Fruit fly (Drosophila melanogaster) whole organism, embryonic: ENCODE data around the gene Sodq.
A peak's percentile ranks its signal among the peaks of the same experiment; 100 is the strongest.

ENCODE experiments used
- ATbp ChIP-seq: fragments of 200-800 bp; sonication (Bioruptor generic); optimal IDR thresholded peaks from 2 replicates; lab custom pipeline; 2017; ENCODE audit warnings: missing biosample characterization, mild to moderate bottlenecking, missing genetic modification characterization, missing genetic modification reagents
- Atf3 ChIP-seq: fragments of 200-800 bp; sonication (Bioruptor generic); optimal IDR thresholded peaks from 3 replicates; lab custom pipeline; 2016; ENCODE audit warnings: missing biosample characterization, missing genetic modification characterization
- B-H2 ChIP-seq: fragments of 200-800 bp; sonication (Bioruptor generic); optimal IDR thresholded peaks from 2 replicates; lab custom pipeline; 2018; ENCODE audit warnings: missing biosample characterization, mild to moderate bottlenecking, missing genetic modification characterization
- C15 ChIP-seq: fragments of 200-800 bp; sonication (Bioruptor generic); IDR thresholded peaks from 3 replicates; pipeline ENCODE4 v1.3.6; 2022; ENCODE audit warnings: missing biosample characterization, missing genetic modification characterization
- CG10274 ChIP-seq: fragments of 200-800 bp; sonication (Bioruptor generic); optimal IDR thresholded peaks from 3 replicates; lab custom pipeline; 2017; ENCODE audit warnings: missing biosample characterization, mild to moderate bottlenecking, missing genetic modification characterization
- CG10366 ChIP-seq: fragments of 200-800 bp; sonication (Bioruptor generic); IDR thresholded peaks from 2 replicates; pipeline ENCODE4 v1.3.6; 2022; ENCODE audit warnings: missing biosample characterization, missing genetic modification characterization
- CG10462 ChIP-seq: fragments of 200-800 bp; sonication (Bioruptor generic); optimal IDR thresholded peaks from 2 replicates; lab custom pipeline; 2016; ENCODE audit warnings: missing biosample characterization, missing genetic modification characterization
- CG10565 ChIP-seq: fragments of 200-800 bp; sonication (Bioruptor generic); optimal IDR thresholded peaks from 3 replicates; lab custom pipeline; 2016; ENCODE audit warnings: missing biosample characterization, mild to moderate bottlenecking, missing genetic modification characterization
- CG12104 ChIP-seq: fragments of 200-800 bp; sonication (Bioruptor generic); optimal IDR thresholded peaks from 3 replicates; lab custom pipeline; 2016; ENCODE audit warnings: missing biosample characterization, missing genetic modification characterization
- CG14860 ChIP-seq: fragments of 200-800 bp; sonication (Bioruptor generic); IDR thresholded peaks from 3 replicates; pipeline ENCODE4 v1.3.6; 2022; ENCODE audit warnings: missing biosample characterization, missing genetic modification characterization; ENCODE audit not compliant: partially characterized antibody
- CG15073 ChIP-seq: fragments of 200-800 bp; sonication (Bioruptor generic); optimal IDR thresholded peaks from 2 replicates; lab custom pipeline; 2016; ENCODE audit warnings: missing biosample characterization, missing genetic modification characterization
- CG1602 ChIP-seq: fragments of 200-800 bp; sonication (Bioruptor generic); optimal IDR thresholded peaks from 3 replicates; lab custom pipeline; 2016; ENCODE audit warnings: missing biosample characterization, missing genetic modification characterization
- CG17802 ChIP-seq: fragments of 200-800 bp; sonication (Bioruptor generic); optimal IDR thresholded peaks from 2 replicates; lab custom pipeline; 2018; ENCODE audit warnings: missing biosample characterization, mild to moderate bottlenecking, missing genetic modification characterization, moderate library complexity
- CG18262 ChIP-seq: fragments of 200-800 bp; optimal IDR thresholded peaks from 3 replicates; lab custom pipeline; 2019; ENCODE audit warnings: missing biosample characterization, mild to moderate bottlenecking, missing genetic modification characterization, moderate library complexity
- CG33557 ChIP-seq: fragments of 200-800 bp; sonication (Bioruptor generic); optimal IDR thresholded peaks from 2 replicates; lab custom pipeline; 2019; ENCODE audit warnings: missing biosample characterization, mild to moderate bottlenecking, missing genetic modification characterization, moderate library complexity
- CG3995 ChIP-seq: fragments of 200-800 bp; sonication (Bioruptor generic); optimal IDR thresholded peaks from 3 replicates; lab custom pipeline; 2016; ENCODE audit warnings: missing biosample characterization, missing genetic modification characterization
- CG4820 ChIP-seq: fragments of 200-800 bp; sonication (Bioruptor generic); optimal IDR thresholded peaks from 3 replicates; lab custom pipeline; 2016; ENCODE audit warnings: missing biosample characterization, missing genetic modification characterization
- CG4854 ChIP-seq: fragments of 200-800 bp; sonication (Bioruptor generic); optimal IDR thresholded peaks from 2 replicates; lab custom pipeline; 2016; ENCODE audit warnings: missing biosample characterization, missing genetic modification characterization, inconsistent platforms
- CG7963 ChIP-seq: fragments of 200-800 bp; sonication (Bioruptor generic); IDR thresholded peaks from 3 replicates; pipeline ENCODE4 v1.3.6; 2022; ENCODE audit warnings: missing biosample characterization, missing genetic modification characterization; ENCODE audit not compliant: partially characterized antibody
- CG8281 ChIP-seq: fragments of 200-800 bp; sonication (Bioruptor generic); optimal IDR thresholded peaks from 2 replicates; lab custom pipeline; 2018; ENCODE audit warnings: missing biosample characterization, mild to moderate bottlenecking, missing genetic modification characterization, moderate library complexity
- CG8478 ChIP-seq: fragments of >200 bp; optimal IDR thresholded peaks from 2 replicates; lab custom pipeline; 2018
- CG8944 ChIP-seq: fragments of 200-800 bp; sonication (Bioruptor generic); optimal IDR thresholded peaks from 3 replicates; lab custom pipeline; 2016; ENCODE audit warnings: missing biosample characterization, missing genetic modification characterization
- Dbx ChIP-seq: fragments of 200-800 bp; sonication (Bioruptor generic); IDR thresholded peaks from 3 replicates; pipeline ENCODE4 v1.3.6; 2022; ENCODE audit warnings: missing biosample characterization, missing genetic modification characterization
- Dp ChIP-seq: fragments of 200-800 bp; sonication (Bioruptor generic); optimal IDR thresholded peaks from 2 replicates; lab custom pipeline; 2018; ENCODE audit warnings: missing biosample characterization, mild to moderate bottlenecking, missing genetic modification characterization, moderate library complexity
- GATAe ChIP-seq: fragments of 200-800 bp; sonication (Bioruptor generic); conservative IDR thresholded peaks from 2 replicates; pipeline ENCODE4 v1.3.6; 2022; ENCODE audit warnings: missing biosample characterization, missing genetic modification characterization
- H15 ChIP-seq: fragments of 200-800 bp; sonication (Bioruptor generic); IDR thresholded peaks from 3 replicates; pipeline ENCODE4 v1.3.6; 2022; ENCODE audit warnings: missing biosample characterization, missing genetic modification characterization
- H2.0 ChIP-seq: fragments of 200-800 bp; sonication (Bioruptor generic); IDR thresholded peaks from 2 replicates; pipeline ENCODE4 v1.3.6; 2022; ENCODE audit warnings: missing biosample characterization, missing genetic modification characterization
- HmgD ChIP-seq: fragments of 200-800 bp; sonication (Bioruptor generic); optimal IDR thresholded peaks from 3 replicates; lab custom pipeline; 2016; ENCODE audit warnings: missing biosample characterization, missing genetic modification characterization
- Nf-YB ChIP-seq: fragments of 200-800 bp; sonication (Bioruptor generic); optimal IDR thresholded peaks from 3 replicates; lab custom pipeline; 2019; ENCODE audit warnings: missing biosample characterization, mild to moderate bottlenecking, missing genetic modification characterization, moderate library complexity
- PHDP ChIP-seq: fragments of 200-800 bp; sonication (Bioruptor generic); optimal IDR thresholded peaks from 3 replicates; lab custom pipeline; 2018; ENCODE audit warnings: missing biosample characterization, mild to moderate bottlenecking, missing genetic modification characterization, moderate library complexity
- Pdp1 ChIP-seq, 2 experiments: fragments of 200-800 bp; sonication (Bioruptor generic); optimal IDR thresholded peaks; 3 replicates each; lab custom pipeline; 2016; ENCODE audit warnings: missing biosample characterization in 2 of 2, missing genetic modification characterization in 2 of 2, mild to moderate bottlenecking in 1 of 2, moderate library complexity in 1 of 2
- Sin3A ChIP-seq: fragments of >200 bp; optimal IDR thresholded peaks from 2 replicates; lab custom pipeline; 2018
- Sry-β ChIP-seq: fragments of 200-800 bp; sonication (Bioruptor generic); optimal IDR thresholded peaks from 2 replicates; lab custom pipeline; 2018; ENCODE audit warnings: missing biosample characterization, mild to moderate bottlenecking, missing genetic modification characterization, moderate library complexity
- Tbp ChIP-seq: fragments of >200 bp; optimal IDR thresholded peaks from 2 replicates; lab custom pipeline; 2018; ENCODE audit warnings: missing biosample characterization, missing genetic modification characterization
- Usf ChIP-seq: fragments of 200-800 bp; sonication (Bioruptor generic); optimal IDR thresholded peaks from 2 replicates; lab custom pipeline; 2017; ENCODE audit warnings: missing genotype, missing biosample characterization, missing genetic modification characterization
- ase ChIP-seq: fragments of 200-800 bp; sonication (Bioruptor generic); IDR thresholded peaks from 3 replicates; pipeline ENCODE4 v1.3.6; 2022; ENCODE audit warnings: missing biosample characterization, missing genetic modification characterization
- btn ChIP-seq: fragments of 200-800 bp; sonication (Bioruptor generic); optimal IDR thresholded peaks from 2 replicates; lab custom pipeline; 2016; ENCODE audit warnings: missing biosample characterization, missing genetic modification characterization
- cad ChIP-seq: fragments of >200 bp; optimal IDR thresholded peaks from 2 replicates; lab custom pipeline; 2017; ENCODE audit warnings: missing biosample characterization, missing genetic modification characterization
- caup ChIP-seq: fragments of 200-800 bp; sonication (Bioruptor generic); optimal IDR thresholded peaks from 3 replicates; lab custom pipeline; 2017; ENCODE audit warnings: missing biosample characterization, mild to moderate bottlenecking, missing genetic modification characterization, moderate library complexity; ENCODE audit not compliant: severe bottlenecking
- cwo ChIP-seq: fragments of 200-800 bp; sonication (Bioruptor generic); optimal IDR thresholded peaks from 3 replicates; lab custom pipeline; 2017; ENCODE audit warnings: missing biosample characterization, missing genetic modification characterization, mild to moderate bottlenecking, moderate library complexity, missing genetic modification reagents
- dan ChIP-seq: fragments of 200-800 bp; sonication (Bioruptor generic); IDR thresholded peaks from 2 replicates; pipeline ENCODE4 v1.3.6; 2022; ENCODE audit warnings: missing biosample characterization, missing genetic modification characterization
- dimm ChIP-seq: fragments of 200-800 bp; sonication (Bioruptor generic); IDR thresholded peaks from 2 replicates; pipeline ENCODE4 v1.3.6; 2022; ENCODE audit warnings: missing biosample characterization, missing genetic modification characterization
- ewg ChIP-seq: fragments of 200-800 bp; sonication (Bioruptor generic); optimal IDR thresholded peaks from 3 replicates; lab custom pipeline; 2017; ENCODE audit warnings: mild to moderate bottlenecking, missing biosample characterization, missing genetic modification reagents, missing genetic modification characterization
- ftz-f1 ChIP-seq: fragments of 200-800 bp; sonication (Bioruptor generic); optimal IDR thresholded peaks from 2 replicates; lab custom pipeline; 2016; ENCODE audit warnings: missing biosample characterization, missing genetic modification characterization
- gce ChIP-seq: fragments of 200-800 bp; sonication (Bioruptor generic); IDR thresholded peaks from 3 replicates; pipeline ENCODE4 v1.3.6; 2022; ENCODE audit warnings: missing biosample characterization, missing genetic modification characterization
- gt ChIP-seq: fragments of 200-800 bp; sonication (Bioruptor generic); IDR thresholded peaks from 2 replicates; pipeline ENCODE4 v1.3.6; 2022; ENCODE audit warnings: missing biosample characterization, missing genetic modification characterization
- lbe ChIP-seq: fragments of 200-800 bp; sonication (Bioruptor generic); optimal IDR thresholded peaks from 2 replicates; lab custom pipeline; 2016; ENCODE audit warnings: missing biosample characterization, mild to moderate bottlenecking, missing genetic modification characterization
- lilli ChIP-seq: fragments of 200-800 bp; sonication (Bioruptor generic); optimal IDR thresholded peaks from 3 replicates; lab custom pipeline; 2016; ENCODE audit warnings: missing biosample characterization, missing genetic modification characterization
- row ChIP-seq: fragments of 200-800 bp; sonication (Bioruptor generic); IDR thresholded peaks from 3 replicates; pipeline ENCODE4 v1.3.6; 2022; ENCODE audit warnings: missing biosample characterization, missing genetic modification characterization
- sob ChIP-seq: fragments of 200-800 bp; sonication (Bioruptor generic); IDR thresholded peaks from 2 replicates; pipeline ENCODE4 v1.3.6; 2022; ENCODE audit warnings: missing biosample characterization, missing genetic modification characterization
- tx ChIP-seq: fragments of 200-800 bp; sonication (Bioruptor generic); optimal IDR thresholded peaks from 2 replicates; lab custom pipeline; 2016; ENCODE audit warnings: missing biosample characterization, missing genetic modification characterization
- unpg ChIP-seq: fragments of 200-800 bp; sonication (Bioruptor generic); optimal IDR thresholded peaks from 3 replicates; lab custom pipeline; 2018; ENCODE audit warnings: missing biosample characterization, mild to moderate bottlenecking, missing genetic modification characterization, moderate library complexity

The Sodq gene

dm6 chr3R:25879324-25879766 is 16.3 kb upstream of the Sodq start (continued):
- TF ChIP-seq Dbx (GFP tag; lab: Robert Waterston, UW) (no peak), Atf3 (GFP tag; lab: Kevin White, UChicago) (peak; percentile 48), CG7963 (no peak), CG4820 (GFP tag; lab: Kevin White, UChicago) (peak; percentile 80), ase (peak; percentile 77), caup (peak; percentile 45), Sin3A (lab: Kevin White, UChicago) (no peak), Nf-YB (GFP tag; lab: Kevin White, UChicago) (peak; percentile 57), HmgD (GFP tag; lab: Kevin White, UChicago) (no peak), Sry-β (GFP tag; lab: Kevin White, UChicago) (peak; percentile 4), lilli (GFP tag; lab: Kevin White, UChicago) (peak; percentile 75), dan (GFP tag; lab: Robert Waterston, UW) (no peak), gce (peak; percentile 56; the same call in 1 of the 3 replicates), CG10462 (GFP tag; lab: Kevin White, UChicago) (no peak), Tbp (no peak), lbe (GFP tag; lab: Kevin White, UChicago) (no peak), btn (GFP tag; lab: Kevin White, UChicago) (peak; percentile 50), ATbp (GFP tag; lab: Kevin White, UChicago) (peak; percentile 63), Dp (GFP tag; lab: Kevin White, UChicago) (no peak), cwo (peak; percentile 47), Usf (peak; percentile 31), cad (GFP tag; lab: Kevin White, UChicago) (no peak), CG3995 (GFP tag; lab: Kevin White, UChicago) (no peak), tx (peak; percentile 69), H2.0 (GFP tag; lab: Robert Waterston, UW) (peak; percentile 78), CG14860 (no peak), GATAe (no peak; the same call in 1 of the 2 replicates), CG10274 (GFP tag; lab: Kevin White, UChicago) (peak; percentile 12), gt (GFP tag; lab: Robert Waterston, UW) (no peak; the same call in 1 of the 2 replicates), unpg (GFP tag; lab: Kevin White, UChicago) (peak; percentile 74), CG8478 (lab: Kevin White, UChicago) (no peak), CG10366 (GFP tag; lab: Robert Waterston, UW) (peak; percentile 86), CG1602 (GFP tag; lab: Kevin White, UChicago) (peak; percentile 71), CG15073 (GFP tag; lab: Kevin White, UChicago) (peak; percentile 9), B-H2 (GFP tag; lab: Kevin White, UChicago) (no peak), CG17802 (tag; lab: Kevin White, UChicago) (no peak), CG4854 (GFP tag; lab: Kevin White, UChicago) (peak; percentile 68), CG10565 (GFP tag; lab: Kevin White, UChicago) (no peak), CG8944 (peak; percentile 67), Pdp1 (GFP tag; optimal IDR thresholded peaks at IDR 0.05; lab: Kevin White, UChicago) (peak; percentile 61), PHDP (tag; lab: Kevin White, UChicago) (peak; percentile 84), CG8281 (tag; lab: Kevin White, UChicago) (peak; percentile 43), sob (GFP tag; lab: Robert Waterston, UW) (peak; percentile 77; the same call in 1 of the 2 replicates), C15 (GFP tag; lab: Robert Waterston, UW) (0 out of 3 replicates have a peak, but pooled peaks have one; percentile 30), CG12104 (GFP tag; lab: Kevin White, UChicago) (peak; percentile 65), ftz-f1 (GFP tag; lab: Kevin White, UChicago) (no peak), row (GFP tag; lab: Robert Waterston, UW) (peak; percentile 87), H15 (no peak; the same call in 2 of the 3 replicates), CG18262 (tag; lab: Kevin White, UChicago) (peak; percentile 88), ewg (GFP tag; lab: Kevin White, UChicago) (peak; percentile 66), dimm (GFP tag; lab: Robert Waterston, UW) (peak; percentile 70), CG33557 (GFP tag; lab: Kevin White, UChicago) (no peak)
